Fruit fly (Drosophila melanogaster): ENCODE measurements around the gene CG15186.

The CG15186 gene

dm6 chr3R:6477877-6478361, at the start of gene CG15186:
Gene CG15186, plus strand, starts transcription at chr3R:6478311.
- TF ChIP-seq psq (optimal IDR thresholded peaks at IDR 0.05) (no peak), h (optimal IDR thresholded peaks at IDR 0.05) (no peak), ttk (optimal IDR thresholded peaks at IDR 0.05) (no peak), insv (optimal IDR thresholded peaks at IDR 0.05) (no peak), Myc (optimal IDR thresholded peaks at IDR 0.05) (no peak), Sin3A (optimal IDR thresholded peaks at IDR 0.05) (no peak)

DNA sequence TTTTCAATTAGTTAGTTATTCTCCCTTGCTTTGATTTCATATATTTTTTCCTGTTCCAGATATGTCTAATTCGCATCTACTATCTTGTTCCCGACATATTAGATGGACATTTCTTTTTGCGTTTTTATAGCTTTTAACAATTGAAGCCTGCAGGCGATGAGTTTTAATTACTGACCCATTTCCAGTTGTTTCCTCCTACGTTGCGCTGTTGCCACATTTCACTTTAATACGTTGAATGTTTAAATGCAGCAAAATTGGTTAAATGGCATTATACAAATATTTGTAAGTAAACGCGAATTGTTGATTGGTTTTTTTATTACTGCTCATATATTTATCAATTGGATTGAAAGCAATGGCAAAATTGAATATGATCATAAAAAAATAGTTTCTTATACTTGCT, 49.2 kb upstream of the CG15186 start:
- TF ChIP-seq Sin3A (optimal IDR thresholded peaks at IDR 0.05) (no peak), h (optimal IDR thresholded peaks at IDR 0.05) (no peak), ttk (optimal IDR thresholded peaks at IDR 0.05) (no peak), Myc (optimal IDR thresholded peaks at IDR 0.05) (no peak), psq (optimal IDR thresholded peaks at IDR 0.05) (no peak), insv (optimal IDR thresholded peaks at IDR 0.05) (no peak)

DNA sequence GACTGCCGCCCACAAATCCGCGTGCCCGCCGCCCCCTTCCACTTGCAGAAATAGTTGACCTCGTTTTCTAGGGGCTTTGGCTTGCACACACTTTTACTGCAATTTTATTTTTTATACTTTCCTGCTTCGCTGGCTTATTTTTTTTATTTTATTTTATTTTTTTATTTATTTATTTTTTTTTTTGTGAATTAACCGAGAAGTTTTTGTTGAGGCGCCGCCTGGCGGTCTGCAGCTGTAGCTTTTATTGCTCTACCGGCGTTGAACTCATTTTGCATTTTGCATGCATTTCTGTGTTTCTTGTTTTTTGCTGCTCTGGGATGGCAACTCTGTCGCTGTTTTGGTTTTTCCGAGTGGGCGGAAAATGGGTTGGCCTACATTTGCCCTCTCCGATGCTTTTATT, 48.4 kb upstream of the CG15186 start:
- TF ChIP-seq Myc (optimal IDR thresholded peaks at IDR 0.05) (no peak), psq (optimal IDR thresholded peaks at IDR 0.05) (no peak), insv (optimal IDR thresholded peaks at IDR 0.05) (no peak), ttk (optimal IDR thresholded peaks at IDR 0.05) (no peak), Sin3A (optimal IDR thresholded peaks at IDR 0.05) (no peak), h (optimal IDR thresholded peaks at IDR 0.05) (no peak)

DNA sequence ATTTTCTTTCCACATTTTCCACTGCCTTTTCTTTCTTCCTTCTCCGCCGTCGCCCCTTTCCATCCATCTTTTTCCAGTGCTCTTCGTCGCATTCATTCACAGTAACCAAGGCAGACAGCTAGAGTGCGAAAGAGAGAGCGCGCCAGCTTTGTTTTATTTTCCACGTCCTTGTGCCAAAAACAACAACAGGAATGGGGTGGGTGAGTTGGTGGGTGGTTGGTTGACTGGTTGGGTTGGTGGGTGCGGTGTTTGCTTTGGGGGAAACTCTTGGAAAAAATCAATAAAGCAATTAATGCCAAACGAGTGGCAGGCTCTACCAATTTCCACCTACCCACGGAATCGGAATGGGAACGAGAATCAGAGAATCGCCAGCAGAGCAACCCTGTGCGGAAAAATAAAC, 47.9 kb upstream of the CG15186 start:
- TF ChIP-seq ttk (optimal IDR thresholded peaks at IDR 0.05) (no peak), Myc (optimal IDR thresholded peaks at IDR 0.05) (no peak), Sin3A (optimal IDR thresholded peaks at IDR 0.05) (no peak)

DNA sequence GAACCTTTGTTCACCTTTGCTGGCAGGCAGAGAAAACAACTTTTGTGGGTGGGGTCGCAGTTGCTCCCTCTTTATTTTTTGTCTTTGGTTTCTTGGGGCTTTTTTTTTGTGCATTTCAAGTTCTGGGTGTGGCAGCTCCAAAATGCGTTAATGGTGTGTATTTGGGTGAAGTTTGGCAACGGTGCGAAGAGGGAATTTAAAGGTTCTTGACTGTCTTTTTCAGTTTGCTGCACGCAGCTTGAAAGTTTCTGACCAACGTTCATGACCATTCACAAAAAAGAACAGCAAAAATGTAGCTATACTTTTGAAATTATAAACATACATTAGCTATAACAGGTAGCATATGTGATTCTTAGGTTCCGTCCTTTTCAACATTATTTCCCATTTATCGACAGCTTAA, 45.8 kb upstream of the CG15186 start:
- TF ChIP-seq ttk (optimal IDR thresholded peaks at IDR 0.05) = no peak

dm6 chr3R:6432784-6433469, 45.2 kb upstream of the CG15186 start:
- TF ChIP-seq Sin3A (optimal IDR thresholded peaks at IDR 0.05) (no peak), h (optimal IDR thresholded peaks at IDR 0.05) (no peak), insv (optimal IDR thresholded peaks at IDR 0.05) (no peak), psq (optimal IDR thresholded peaks at IDR 0.05) (no peak), ttk (optimal IDR thresholded peaks at IDR 0.05) (no peak), Myc (optimal IDR thresholded peaks at IDR 0.05) (no peak)

DNA sequence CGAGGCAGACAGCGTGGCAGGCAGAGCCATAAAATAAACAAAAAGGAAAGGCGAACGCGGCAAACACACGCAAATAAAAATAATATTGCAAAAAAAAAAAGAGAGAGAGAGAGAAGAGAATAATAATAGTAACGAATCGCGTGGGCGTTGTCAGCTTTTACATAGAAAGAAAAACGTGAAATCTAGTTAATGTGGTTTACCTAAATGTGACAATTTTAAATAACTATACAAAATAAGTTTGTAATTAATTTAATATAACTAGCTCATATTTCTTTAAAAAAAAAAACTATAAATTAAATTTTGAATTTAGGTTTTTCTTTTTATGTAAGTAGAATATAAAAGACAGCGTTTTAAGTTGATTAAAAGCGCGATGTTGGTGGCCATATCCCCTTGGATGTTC, 44.2 kb upstream of the CG15186 start:
- TF ChIP-seq psq (optimal IDR thresholded peaks at IDR 0.05) (no peak), Sin3A (optimal IDR thresholded peaks at IDR 0.05) (no peak), h (optimal IDR thresholded peaks at IDR 0.05) (no peak), Myc (optimal IDR thresholded peaks at IDR 0.05) (no peak), insv (optimal IDR thresholded peaks at IDR 0.05) (no peak), ttk (optimal IDR thresholded peaks at IDR 0.05) (no peak)

DNA sequence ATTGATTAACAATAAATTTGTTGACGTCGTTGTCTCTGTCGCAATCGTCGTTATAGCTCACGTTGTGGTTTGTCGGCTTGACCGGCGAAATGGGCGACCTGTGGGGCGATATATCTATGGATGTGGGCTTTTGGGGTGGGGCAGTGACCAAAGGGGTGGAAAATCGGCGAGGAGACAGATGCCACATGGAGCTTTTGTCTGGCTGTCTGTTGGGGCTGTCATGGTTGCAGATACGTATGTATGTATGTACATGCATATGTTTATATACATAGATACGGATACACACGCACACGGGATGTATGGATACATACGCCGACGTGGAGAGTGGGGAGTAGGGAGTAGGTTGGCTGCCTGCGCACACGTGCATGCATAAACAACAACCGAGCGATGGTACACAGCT, 42.9 kb upstream of the CG15186 start:
- no peak for TF ChIP-seq ttk (optimal IDR thresholded peaks at IDR 0.05)
- TF ChIP-seq Myc (optimal IDR thresholded peaks at IDR 0.05) = no peak
- TF ChIP-seq insv (optimal IDR thresholded peaks at IDR 0.05) = no peak
- TF ChIP-seq h (optimal IDR thresholded peaks at IDR 0.05) = no peak
- TF ChIP-seq Sin3A (optimal IDR thresholded peaks at IDR 0.05) = no peak
- no peak for TF ChIP-seq psq (optimal IDR thresholded peaks at IDR 0.05)

DNA sequence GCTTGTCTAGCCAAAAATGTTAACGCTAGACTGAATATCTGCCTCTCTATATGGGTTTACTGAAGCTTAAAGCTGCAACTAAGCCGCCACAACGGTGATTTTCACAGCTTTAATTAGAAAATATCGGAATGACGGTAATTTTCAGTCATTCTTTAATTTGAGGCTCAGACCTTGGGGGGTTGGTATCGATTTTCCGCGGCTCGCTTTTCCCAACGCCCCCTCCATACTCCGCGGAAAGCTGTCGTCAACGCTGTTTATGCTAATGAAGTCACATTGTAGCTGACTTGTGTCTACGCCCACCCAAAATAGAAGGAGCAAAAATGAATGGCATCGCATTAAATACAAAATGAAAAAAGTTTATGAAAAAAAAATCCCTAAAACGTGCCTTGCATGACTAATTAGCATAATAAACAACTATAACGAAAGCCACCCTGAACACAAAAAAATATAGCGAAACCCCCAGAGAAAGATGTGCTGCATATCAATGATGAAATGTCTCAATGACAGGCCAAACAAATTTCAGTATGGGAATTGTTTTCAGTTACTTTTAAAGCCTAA, 42.3 kb upstream of the CG15186 start:
- TF ChIP-seq Myc (optimal IDR thresholded peaks at IDR 0.05) = no peak
- no peak for TF ChIP-seq ttk (optimal IDR thresholded peaks at IDR 0.05)
- TF ChIP-seq Sin3A (optimal IDR thresholded peaks at IDR 0.05) = no peak
- TF ChIP-seq insv (optimal IDR thresholded peaks at IDR 0.05) = no peak
- no peak for TF ChIP-seq h (optimal IDR thresholded peaks at IDR 0.05)
- TF ChIP-seq psq (optimal IDR thresholded peaks at IDR 0.05) = no peak

DNA sequence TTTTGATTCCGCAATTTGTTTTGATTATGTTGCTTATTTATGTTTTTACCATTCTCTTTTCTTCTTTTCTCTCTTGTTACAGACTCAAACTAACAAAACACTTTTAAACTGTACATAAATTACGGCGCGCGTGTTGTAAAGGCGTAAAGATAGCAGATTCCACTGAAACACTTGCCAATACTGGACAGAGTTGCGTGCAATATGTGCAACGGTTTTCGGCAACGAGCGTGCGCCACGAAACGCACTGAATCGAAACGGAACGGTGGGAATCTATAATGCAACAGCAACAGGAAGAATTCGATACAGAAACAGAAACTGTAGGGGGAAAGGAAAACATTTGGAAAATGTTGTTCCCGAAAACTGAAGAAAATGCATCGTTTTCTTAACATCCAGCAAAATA, 41.5 kb upstream of the CG15186 start:
- TF ChIP-seq insv (optimal IDR thresholded peaks at IDR 0.05) = no peak

DNA sequence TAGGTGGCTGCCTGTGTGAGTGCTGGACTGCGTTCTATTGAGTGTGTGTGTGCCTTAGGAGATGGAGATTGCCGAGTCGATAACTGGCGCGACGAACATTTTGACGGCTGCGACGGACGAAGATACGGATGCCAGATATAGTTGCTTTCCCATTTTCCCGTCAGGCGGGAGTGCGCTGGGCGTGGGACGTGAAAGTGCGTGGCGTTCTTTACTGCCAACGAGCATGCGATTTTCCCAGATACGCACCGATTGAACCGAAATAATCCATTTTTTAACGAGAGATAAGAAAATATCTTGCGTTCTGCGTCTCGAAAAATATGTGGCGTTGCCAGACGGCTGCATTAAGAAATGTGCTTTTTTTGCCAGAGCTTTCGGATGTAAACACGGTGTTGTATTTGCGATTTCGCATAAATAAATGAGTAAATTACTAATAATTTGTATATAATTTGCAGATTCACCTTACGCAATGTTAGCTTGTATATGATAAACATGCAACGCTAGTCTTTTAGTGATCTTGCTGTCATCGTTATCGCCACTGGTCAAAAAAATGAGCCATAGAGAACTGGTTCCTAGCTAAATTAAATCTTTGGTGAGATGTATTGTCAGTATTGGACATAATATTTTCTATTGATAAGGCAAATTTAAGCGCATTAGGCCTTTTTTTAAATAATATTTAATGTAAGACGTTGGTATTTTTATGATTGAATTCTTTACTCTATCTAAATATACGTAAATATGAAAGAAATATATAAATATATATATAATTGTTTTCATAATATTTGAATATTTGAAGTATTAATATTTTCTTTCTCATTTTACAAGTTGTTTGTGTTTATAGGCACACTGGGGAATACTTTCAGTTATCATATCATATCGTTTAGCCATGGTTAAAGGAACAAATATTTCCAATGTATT, 21.7 kb upstream of the CG15186 start, which contains the start of gene CG9727:
Gene CG9727, minus strand, starts transcription at position 537 of the 915 bp plus-strand sequence.
- TF ChIP-seq insv (optimal IDR thresholded peaks at IDR 0.05) (no peak), Myc (optimal IDR thresholded peaks at IDR 0.05) (no peak), Sin3A (optimal IDR thresholded peaks at IDR 0.05) (no peak), psq (optimal IDR thresholded peaks at IDR 0.05) (no peak), ttk (optimal IDR thresholded peaks at IDR 0.05) (no peak), h (optimal IDR thresholded peaks at IDR 0.05) (no peak)

- TF ChIP-seq Myc (optimal IDR thresholded peaks at IDR 0.05) (no peak), insv (optimal IDR thresholded peaks at IDR 0.05) (no peak), ttk (optimal IDR thresholded peaks at IDR 0.05) (no peak), Sin3A (optimal IDR thresholded peaks at IDR 0.05) (no peak), h (optimal IDR thresholded peaks at IDR 0.05) (no peak), psq (optimal IDR thresholded peaks at IDR 0.05) (no peak)
These were observed 21.1 kb upstream of the CG15186 start, which contains the start of gene Zif for dm6 chr3R:6457055-6457391. Gene Zif, plus strand, starts transcription at chr3R:6457088.

Data from Kc167 (cell line).